Worm (Caenorhabditis elegans) whole organism, L2 larva: ENCODE data around the gene coa-7.

ENCODE experiments used
- mbf-1 ChIP-seq: sonication (generic microtip); optimal IDR thresholded peaks from 2 replicates; lab custom pipeline; 2017; ENCODE audit warnings: missing biosample characterization, missing genetic modification characterization
- unc-62 ChIP-seq: fragments of 150-350 bp; optimal IDR thresholded peaks from 2 replicates; lab custom pipeline; 2014; ENCODE audit warnings: missing biosample characterization, missing genetic modification reagents, missing genetic modification characterization

DNA sequence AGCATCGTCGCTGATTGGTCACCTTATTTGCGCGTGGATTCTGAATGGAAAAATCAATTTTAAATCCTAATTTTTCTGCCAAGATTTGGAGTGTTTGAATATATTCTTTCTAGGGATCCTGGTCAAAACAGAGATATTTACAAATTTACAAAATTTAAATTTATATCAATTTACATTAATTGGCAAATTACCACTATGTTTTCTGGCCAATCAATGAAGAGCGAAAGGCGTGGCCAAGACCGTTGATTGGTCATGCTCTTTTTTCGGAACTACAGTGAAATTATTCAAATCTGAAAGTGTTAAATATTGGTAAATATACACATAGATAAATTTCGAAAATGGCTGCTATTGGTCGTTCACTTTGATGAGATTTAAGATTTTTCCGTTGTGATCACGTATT lies 8.2 kb downstream of the coa-7 start:
- TF ChIP-seq unc-62: no peak
- no peak for TF ChIP-seq mbf-1 (tag; lab: Kevin White, UChicago)
